Fruit fly (Drosophila melanogaster) whole organism, prepupa: ENCODE data around the gene CG7607.
A peak's percentile ranks its signal among the peaks of the same experiment; 100 is the strongest.

Experiments
- CG10631 ChIP-seq: fragments of 200-800 bp; sonication (Bioruptor generic); optimal IDR thresholded peaks from 2 replicates; lab custom pipeline; 2016; ENCODE audit warnings: missing biosample characterization, missing genetic modification characterization
- CG11294 ChIP-seq: fragments of 200-800 bp; sonication (Bioruptor generic); IDR thresholded peaks from 2 replicates; pipeline ENCODE4 v1.3.6; 2022; ENCODE audit warnings: missing biosample characterization, missing genetic modification characterization
- CG11762 ChIP-seq: fragments of 200-800 bp; sonication (Bioruptor generic); optimal IDR thresholded peaks from 3 replicates; lab custom pipeline; 2016; ENCODE audit warnings: missing biosample characterization, missing genetic modification characterization; ENCODE audit not compliant: insufficient read depth
- CG11902 ChIP-seq: fragments of 200-800 bp; sonication (Bioruptor generic); optimal IDR thresholded peaks from 3 replicates; lab custom pipeline; 2016; ENCODE audit warnings: missing biosample characterization, missing genetic modification characterization
- CG15336 ChIP-seq: fragments of 200-800 bp; sonication (Bioruptor generic); IDR thresholded peaks from 2 replicates; pipeline ENCODE4 v1.3.6; 2022; ENCODE audit warnings: missing biosample characterization, missing genetic modification characterization
- CG1621 ChIP-seq: fragments of 200-800 bp; sonication (Bioruptor generic); optimal IDR thresholded peaks from 3 replicates; lab custom pipeline; 2018; ENCODE audit warnings: missing biosample characterization, mild to moderate bottlenecking, missing genetic modification characterization
- CG16779 ChIP-seq: fragments of 200-800 bp; sonication (Bioruptor generic); optimal IDR thresholded peaks from 3 replicates; lab custom pipeline; 2017; ENCODE audit warnings: missing biosample characterization, mild to moderate bottlenecking, missing genetic modification characterization
- CG3032 ChIP-seq: fragments of 200-800 bp; optimal IDR thresholded peaks from 2 replicates; lab custom pipeline; 2019; ENCODE audit warnings: missing biosample characterization, mild to moderate bottlenecking, missing genetic modification characterization, moderate library complexity
- CG31627 ChIP-seq: fragments of 200-800 bp; sonication (Bioruptor generic); optimal IDR thresholded peaks from 3 replicates; lab custom pipeline; 2016; ENCODE audit warnings: missing biosample characterization, missing genetic modification characterization
- CG34406 ChIP-seq: fragments of 200-800 bp; sonication (Bioruptor generic); optimal IDR thresholded peaks from 3 replicates; lab custom pipeline; 2016; ENCODE audit warnings: missing biosample characterization, missing genetic modification characterization
- CG3919 ChIP-seq: fragments of 200-800 bp; sonication (Bioruptor generic); optimal IDR thresholded peaks from 3 replicates; lab custom pipeline; 2016; ENCODE audit warnings: missing biosample characterization, missing genetic modification characterization
- CG4318 ChIP-seq: fragments of 200-800 bp; sonication (Bioruptor generic); optimal IDR thresholded peaks from 3 replicates; lab custom pipeline; 2017; ENCODE audit warnings: missing biosample characterization, mild to moderate bottlenecking, missing genetic modification characterization
- CG6163 ChIP-seq: fragments of 200-800 bp; sonication (Bioruptor generic); IDR thresholded peaks from 3 replicates; pipeline ENCODE4 v1.3.6; 2022; ENCODE audit warnings: missing biosample characterization, missing genetic modification characterization
- CG6808 ChIP-seq: fragments of 200-800 bp; sonication (Bioruptor generic); optimal IDR thresholded peaks from 3 replicates; lab custom pipeline; 2017; ENCODE audit warnings: missing biosample characterization, missing genetic modification characterization, mild to moderate bottlenecking, moderate library complexity, missing genetic modification reagents
- CG6854 ChIP-seq: fragments of 200-800 bp; sonication (Bioruptor generic); optimal IDR thresholded peaks from 2 replicates; lab custom pipeline; 2017; ENCODE audit warnings: missing biosample characterization, mild to moderate bottlenecking, missing genetic modification characterization
- CG8119 ChIP-seq: fragments of 200-800 bp; sonication (Bioruptor generic); IDR thresholded peaks from 3 replicates; pipeline ENCODE4 v1.3.6; 2022; ENCODE audit warnings: missing biosample characterization, missing genetic modification characterization
- CG8632 ChIP-seq: fragments of 200-800 bp; sonication (Bioruptor generic); optimal IDR thresholded peaks from 3 replicates; lab custom pipeline; 2016; ENCODE audit warnings: missing biosample characterization, missing genetic modification characterization
- CG9139 ChIP-seq: fragments of 200-800 bp; sonication (Bioruptor generic); optimal IDR thresholded peaks from 3 replicates; lab custom pipeline; 2017; ENCODE audit warnings: missing biosample characterization, mild to moderate bottlenecking, missing genetic modification characterization
- Eip75B ChIP-seq: fragments of 200-800 bp; sonication (Bioruptor generic); optimal IDR thresholded peaks from 3 replicates; lab custom pipeline; 2016; ENCODE audit warnings: missing biosample characterization, missing genetic modification characterization
- Eip78C ChIP-seq: fragments of 200-800 bp; sonication (Bioruptor generic); peaks from one replicate; lab custom pipeline; 2016; ENCODE audit warnings: missing biosample characterization, missing genetic modification characterization
- Eip93F ChIP-seq: fragments of 200-800 bp; sonication (Bioruptor generic); optimal IDR thresholded peaks from 2 replicates; lab custom pipeline; 2016; ENCODE audit warnings: missing biosample characterization, mild to moderate bottlenecking, missing genetic modification characterization
- Ets21C ChIP-seq: fragments of 200-800 bp; sonication (Bioruptor generic); optimal IDR thresholded peaks from 3 replicates; lab custom pipeline; 2016; ENCODE audit warnings: missing biosample characterization, missing genetic modification characterization
- Ets96B ChIP-seq: fragments of 200-800 bp; optimal IDR thresholded peaks from 2 replicates; lab custom pipeline; 2019; ENCODE audit warnings: missing biosample characterization, mild to moderate bottlenecking, missing genetic modification characterization, moderate library complexity
- Hr38 ChIP-seq: sonication (Bioruptor generic); optimal IDR thresholded peaks from 2 replicates; lab custom pipeline; 2016; ENCODE audit warnings: missing biosample characterization, missing genetic modification characterization
- Hr39 ChIP-seq: fragments of 200-800 bp; sonication (Bioruptor generic); optimal IDR thresholded peaks from 2 replicates; lab custom pipeline; 2016; ENCODE audit warnings: missing biosample characterization, missing genetic modification characterization
- Hr4 ChIP-seq: fragments of 200-800 bp; sonication (Bioruptor generic); optimal IDR thresholded peaks from 3 replicates; lab custom pipeline; 2016; ENCODE audit warnings: missing biosample characterization, missing genetic modification characterization
- Sox102F ChIP-seq: fragments of 200-800 bp; sonication (Bioruptor generic); optimal IDR thresholded peaks from 2 replicates; lab custom pipeline; 2016; ENCODE audit warnings: missing biosample characterization, mild to moderate bottlenecking, missing genetic modification characterization
- Sox14 ChIP-seq: fragments of 200-800 bp; sonication (Bioruptor generic); optimal IDR thresholded peaks from 3 replicates; lab custom pipeline; 2016; ENCODE audit warnings: missing biosample characterization, missing genetic modification characterization
- Sox15 ChIP-seq: fragments of 200-800 bp; sonication (Bioruptor generic); optimal IDR thresholded peaks from 3 replicates; lab custom pipeline; 2016; ENCODE audit warnings: missing biosample characterization, missing genetic modification characterization
- achi ChIP-seq: fragments of 200-800 bp; sonication (Bioruptor generic); optimal IDR thresholded peaks from 3 replicates; lab custom pipeline; 2016; ENCODE audit warnings: missing biosample characterization, missing genetic modification characterization
- acj6 ChIP-seq: fragments of 200-800 bp; sonication (Bioruptor generic); optimal IDR thresholded peaks from 3 replicates; lab custom pipeline; 2016; ENCODE audit warnings: missing biosample characterization, missing genetic modification characterization
- dsx ChIP-seq: fragments of 200-800 bp; optimal IDR thresholded peaks from 3 replicates; lab custom pipeline; 2019; ENCODE audit warnings: missing biosample characterization, mild to moderate bottlenecking, missing genetic modification characterization, moderate library complexity; ENCODE audit not compliant: poor library complexity, severe bottlenecking
- eg ChIP-seq: fragments of 200-800 bp; sonication (Bioruptor generic); IDR thresholded peaks from 3 replicates; pipeline ENCODE4 v1.3.6; 2022; ENCODE audit warnings: missing biosample characterization, missing genetic modification characterization
- esn ChIP-seq: fragments of 200-800 bp; sonication (Bioruptor generic); optimal IDR thresholded peaks from 2 replicates; lab custom pipeline; 2016; ENCODE audit warnings: missing biosample characterization, mild to moderate bottlenecking, missing genetic modification characterization, moderate library complexity
- fkh ChIP-seq: fragments of 200-800 bp; sonication (Bioruptor generic); optimal IDR thresholded peaks from 3 replicates; lab custom pipeline; 2017; ENCODE audit warnings: missing biosample characterization, mild to moderate bottlenecking, missing genetic modification characterization, moderate library complexity
- net ChIP-seq: fragments of 200-800 bp; sonication (Bioruptor generic); optimal IDR thresholded peaks from 3 replicates; lab custom pipeline; 2016; ENCODE audit warnings: missing biosample characterization, missing genetic modification characterization
- pdm3 ChIP-seq: fragments of 200-800 bp; sonication (Bioruptor generic); optimal IDR thresholded peaks from 3 replicates; lab custom pipeline; 2016; ENCODE audit warnings: missing biosample characterization, missing genetic modification characterization
- salr ChIP-seq, 2 experiments: fragments of 200-800 bp; sonication (Bioruptor generic); optimal IDR thresholded peaks; 3 replicates each; lab custom pipeline; 2016 to 2018; ENCODE audit warnings: missing biosample characterization in 2 of 2, missing genetic modification characterization in 2 of 2, mild to moderate bottlenecking in 1 of 2
- ss ChIP-seq, 2 experiments: fragments of 200-800 bp; sonication (Bioruptor generic); optimal IDR thresholded peaks; 2 replicates in 1 of 2; 3 replicates in 1 of 2; lab custom pipeline; 2017 to 2018; ENCODE audit warnings: mild to moderate bottlenecking in 2 of 2, missing biosample characterization in 2 of 2, missing genetic modification characterization in 2 of 2, moderate library complexity in 1 of 2
- svp ChIP-seq: fragments of 200-800 bp; sonication (Bioruptor generic); peaks from one replicate; lab custom pipeline; 2016; ENCODE audit warnings: missing biosample characterization, missing genetic modification characterization
- topi ChIP-seq: fragments of 200-800 bp; sonication (Bioruptor generic); optimal IDR thresholded peaks from 3 replicates; lab custom pipeline; 2016; ENCODE audit warnings: missing biosample characterization, missing genetic modification characterization
- vri ChIP-seq: fragments of 200-800 bp; sonication (Bioruptor generic); optimal IDR thresholded peaks from 3 replicates; lab custom pipeline; 2016; ENCODE audit warnings: missing biosample characterization, mild to moderate bottlenecking, missing genetic modification characterization

Gene CG7607

DNA sequence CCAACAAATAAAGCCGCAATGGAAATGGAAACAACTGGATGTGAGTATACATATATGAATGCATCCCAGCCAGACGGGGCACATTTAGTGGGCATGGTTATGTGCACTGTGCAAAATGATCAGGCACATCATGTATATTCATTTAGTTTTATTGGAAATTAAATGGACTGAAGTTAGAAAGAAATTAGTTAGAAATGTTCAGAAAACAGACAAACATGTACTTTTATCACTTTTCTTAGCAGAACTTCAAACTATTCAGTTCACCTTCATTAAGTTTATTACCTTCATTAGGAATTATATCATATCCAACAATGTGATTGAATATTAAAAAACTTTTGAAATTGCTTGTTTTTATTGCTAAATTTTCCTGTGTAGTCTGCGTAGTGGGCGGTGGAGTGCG, 12.7 kb upstream of the CG7607 start (continued):
- TF ChIP-seq CG6163 (no peak), CG8632 (GFP tag; lab: Kevin White, UChicago) (no peak), CG3919 (GFP tag; lab: Kevin White, UChicago) (no peak), Sox15 (GFP tag; lab: Kevin White, UChicago) (no peak), fkh (no peak), CG11902 (GFP tag; lab: Kevin White, UChicago) (no peak), Eip75B (no peak)

DNA sequence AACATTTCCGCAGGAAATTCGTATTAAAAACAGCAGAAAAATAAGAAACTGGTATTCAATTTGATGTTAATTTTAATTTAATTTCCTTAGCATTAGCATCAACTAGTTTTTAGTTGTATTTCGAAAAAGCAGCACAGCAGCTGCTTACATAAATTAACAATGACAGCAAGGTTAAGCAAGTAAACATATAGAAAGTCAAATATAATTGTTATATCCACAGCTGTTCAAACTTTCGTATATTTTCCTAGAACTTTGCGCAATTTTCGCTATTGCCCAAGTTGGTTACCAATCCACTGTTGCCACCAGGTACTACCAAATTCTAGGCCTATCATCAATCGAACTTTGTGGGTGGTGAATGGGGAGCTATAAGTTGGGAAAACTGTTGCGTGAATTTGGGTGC, 9.4 kb upstream of the CG7607 start:
- TF ChIP-seq CG16779 (tag; lab: Kevin White, UChicago) (no peak), CG11902 (GFP tag; lab: Kevin White, UChicago) (no peak), Ets21C (GFP tag; lab: Kevin White, UChicago) (no peak), fkh (peak; percentile 46)

DNA sequence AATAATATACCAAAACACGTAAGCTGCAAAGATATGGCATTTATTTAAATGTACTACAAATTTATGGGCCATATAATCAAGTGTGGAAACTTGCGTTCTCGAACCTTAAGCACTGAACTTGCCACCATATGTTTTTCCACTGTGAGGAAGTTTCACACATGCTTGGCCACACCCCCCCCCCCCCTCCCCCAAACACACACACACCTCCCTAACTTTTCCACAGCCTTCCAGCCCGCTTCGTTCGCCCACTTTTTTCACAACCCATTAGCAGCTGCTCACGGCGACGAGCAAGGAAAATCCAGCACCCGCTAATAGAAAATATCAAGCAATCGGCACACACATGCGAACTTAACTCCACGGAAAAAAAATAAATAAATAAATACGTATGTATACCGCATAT, 4.1 kb upstream of the CG7607 start:
- TF ChIP-seq achi (GFP tag; lab: Kevin White, UChicago) (no peak), fkh (peak; percentile 11), Hr39 (GFP tag; lab: Kevin White, UChicago) (no peak)
- TF ChIP-seq, all 60 proteins: peak for 1

DNA sequence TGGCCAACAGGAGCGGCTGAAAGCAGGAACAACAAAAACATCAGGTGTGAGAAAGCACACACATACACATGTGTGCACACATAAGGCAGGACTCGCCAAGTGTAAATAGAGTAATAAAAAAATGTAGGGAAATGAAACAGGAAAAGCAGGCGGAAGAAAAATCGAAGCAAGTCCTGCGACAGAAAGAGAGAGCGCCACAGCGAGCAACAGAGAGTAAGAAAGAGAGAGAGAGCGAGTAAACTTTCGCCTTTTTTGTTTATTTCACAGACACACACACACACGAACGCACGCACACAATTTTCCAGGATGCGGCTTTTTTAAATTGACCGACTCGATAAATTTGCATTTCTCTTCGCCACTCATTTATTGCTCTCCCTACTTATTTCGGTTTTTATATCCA, 2.6 kb upstream of the CG7607 start:
- TF ChIP-seq Eip78C (GFP tag; lab: Kevin White, UChicago) (peak; percentile 34), CG1621 (tag; lab: Kevin White, UChicago) (no peak)

DNA sequence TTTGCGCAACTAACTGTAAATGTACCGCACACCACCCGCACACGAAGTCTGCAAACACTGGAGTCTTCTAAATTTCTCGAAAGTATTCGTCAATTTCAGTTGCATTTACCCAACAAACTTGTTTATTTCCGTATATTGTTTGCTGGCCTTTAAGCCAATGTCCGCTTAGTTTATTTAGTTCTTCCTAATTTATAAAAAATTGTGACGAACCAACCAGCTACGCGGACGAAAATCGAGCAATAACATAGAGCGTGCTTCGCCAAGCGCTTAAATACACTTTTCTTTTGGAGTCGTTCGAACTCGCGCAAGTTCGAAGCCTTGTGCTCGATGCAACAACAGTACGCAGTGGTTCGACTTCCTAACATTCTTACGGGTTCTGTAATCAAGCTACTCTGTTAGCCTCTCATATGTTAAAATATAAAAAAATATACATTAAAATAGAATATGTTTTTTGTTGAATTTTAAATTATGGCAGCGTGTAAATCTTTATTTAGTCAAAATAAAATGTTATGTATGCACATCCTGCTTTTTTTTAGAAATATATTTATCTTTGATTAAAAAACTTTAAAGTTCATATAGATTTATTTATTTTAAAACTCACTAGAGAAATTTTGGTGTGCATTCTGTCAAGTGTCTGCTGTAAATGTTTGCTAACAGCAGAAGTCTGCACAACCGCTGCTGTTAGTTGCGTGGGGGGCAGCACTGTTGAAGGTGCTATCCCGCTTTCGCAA, 2.0 kb upstream of the CG7607 start, which contains the start of gene GlcAT-P:
Gene GlcAT-P (minus strand): TSS at position 246 of the 731 bp plus-strand sequence.
- TF ChIP-seq salr (GFP tag; optimal IDR thresholded peaks at IDR 0.05; lab: Kevin White, UChicago) (peak in 1 of 2 experiments; percentile 65), dsx (GFP tag; lab: Kevin White, UChicago) (peak; percentile 72), Sox14 (GFP tag; lab: Kevin White, UChicago) (peak; percentile 1), CG6854 (GFP tag; lab: Kevin White, UChicago) (no peak), CG15336 (GFP tag; lab: Robert Waterston, UW) (peak; percentile 87), CG11294 (GFP tag; lab: Robert Waterston, UW) (no peak), Ets96B (tag; lab: Kevin White, UChicago) (peak; percentile 77), CG6808 (GFP tag; lab: Kevin White, UChicago) (peak; percentile 34), eg (GFP tag; lab: Robert Waterston, UW) (peak; percentile 84), CG4318 (peak; percentile 23), CG10631 (GFP tag; lab: Kevin White, UChicago) (peak; percentile 72), CG8119 (GFP tag; lab: Robert Waterston, UW) (peak; percentile 89), Hr4 (GFP tag; lab: Kevin White, UChicago) (peak; percentile 28), CG16779 (tag; lab: Kevin White, UChicago) (peak; percentile 6), Sox102F (GFP tag; lab: Kevin White, UChicago) (no peak), pdm3 (GFP tag; lab: Kevin White, UChicago) (peak; percentile 40), Hr39 (GFP tag; lab: Kevin White, UChicago) (no peak), acj6 (peak; percentile 63), CG1621 (tag; lab: Kevin White, UChicago) (no peak), CG9139 (GFP tag; lab: Kevin White, UChicago) (no peak), ss (GFP tag; optimal IDR thresholded peaks at IDR 0.05; lab: Kevin White, UChicago) (peak in 1 of 2 experiments; percentile 1), esn (GFP tag; lab: Kevin White, UChicago) (peak; percentile 66), CG34406 (GFP tag; lab: Kevin White, UChicago) (peak; percentile 51), Sox15 (GFP tag; lab: Kevin White, UChicago) (no peak), CG6163 (no peak), svp (GFP tag; lab: Kevin White, UChicago) (peak; percentile 70), CG31627 (no peak), fkh (no peak), CG3032 (tag; lab: Kevin White, UChicago) (peak; percentile 71), topi (peak; percentile 22), vri (GFP tag; lab: Kevin White, UChicago) (no peak), Hr38 (no peak), CG11762 (peak; percentile 32), net (GFP tag; lab: Kevin White, UChicago) (peak; percentile 40), Eip93F (GFP tag; lab: Kevin White, UChicago) (no peak)
